Fruit fly (Drosophila melanogaster) whole organism, pupa: ENCODE results near the gene CG6398.

Experiments used
- CG10348 ChIP-seq: fragments of 200-800 bp; sonication (Bioruptor generic); IDR thresholded peaks from 2 replicates; pipeline ENCODE4 v1.3.6; 2022; ENCODE audit warnings: missing biosample characterization, missing genetic modification characterization
- CG12605 ChIP-seq: fragments of 200-800 bp; sonication (Bioruptor generic); IDR thresholded peaks from 2 replicates; pipeline ENCODE4 v1.3.6; 2022; ENCODE audit warnings: missing biosample characterization, missing genetic modification characterization
- CG13204 ChIP-seq: fragments of 200-800 bp; sonication (Bioruptor generic); optimal IDR thresholded peaks from 2 replicates; lab custom pipeline; 2018; ENCODE audit warnings: missing biosample characterization, mild to moderate bottlenecking, missing genetic modification characterization, moderate library complexity
- CG14655 ChIP-seq: fragments of 200-800 bp; sonication (Bioruptor generic); optimal IDR thresholded peaks from 3 replicates; lab custom pipeline; 2017; ENCODE audit warnings: mild to moderate bottlenecking, missing biosample characterization, missing genetic modification reagents, missing genetic modification characterization
- CG15710 ChIP-seq: fragments of 200-800 bp; sonication (Bioruptor generic); optimal IDR thresholded peaks from 2 replicates; lab custom pipeline; 2018; ENCODE audit warnings: missing biosample characterization, mild to moderate bottlenecking, missing genetic modification characterization, moderate library complexity
- CG17806 ChIP-seq: fragments of 200-800 bp; sonication (Bioruptor generic); optimal IDR thresholded peaks from 2 replicates; lab custom pipeline; 2018; ENCODE audit warnings: missing biosample characterization, mild to moderate bottlenecking, missing genetic modification characterization, moderate library complexity
- CG32121 ChIP-seq: fragments of 200-800 bp; sonication (Bioruptor generic); IDR thresholded peaks from 2 replicates; pipeline ENCODE4 v1.3.6; 2022; ENCODE audit warnings: missing biosample characterization, missing genetic modification characterization
- CG34367 ChIP-seq: fragments of 200-800 bp; sonication (Bioruptor generic); optimal IDR thresholded peaks from 2 replicates; lab custom pipeline; 2018; ENCODE audit warnings: missing biosample characterization, mild to moderate bottlenecking, missing genetic modification characterization
- CG4496 ChIP-seq: fragments of 200-800 bp; sonication (Bioruptor generic); IDR thresholded peaks from 3 replicates; pipeline ENCODE4 v1.3.6; 2022; ENCODE audit warnings: missing biosample characterization, missing genetic modification characterization
- CG8159 ChIP-seq: fragments of 200-800 bp; sonication (Bioruptor generic); optimal IDR thresholded peaks from 3 replicates; lab custom pipeline; 2018; ENCODE audit warnings: missing biosample characterization, mild to moderate bottlenecking, missing genetic modification characterization, moderate library complexity
- CG8301 ChIP-seq: fragments of 200-800 bp; sonication (Bioruptor generic); optimal IDR thresholded peaks from 2 replicates; lab custom pipeline; 2018; ENCODE audit warnings: missing biosample characterization, mild to moderate bottlenecking, missing genetic modification characterization
- CG9948 ChIP-seq: fragments of 200-800 bp; sonication (Bioruptor generic); optimal IDR thresholded peaks from 2 replicates; lab custom pipeline; 2018; ENCODE audit warnings: missing biosample characterization, mild to moderate bottlenecking, missing genetic modification characterization, moderate library complexity
- D1 ChIP-seq: fragments of 200-800 bp; sonication (Bioruptor generic); optimal IDR thresholded peaks from 2 replicates; lab custom pipeline; 2018; ENCODE audit warnings: missing biosample characterization, mild to moderate bottlenecking, missing genetic modification characterization, moderate library complexity
- EcR ChIP-seq: fragments of 200-800 bp; sonication (Bioruptor generic); optimal IDR thresholded peaks from 3 replicates; lab custom pipeline; 2019; ENCODE audit warnings: missing biosample characterization, missing genetic modification characterization, mild to moderate bottlenecking, moderate library complexity, missing genetic modification reagents
- Ets98B ChIP-seq: fragments of 200-800 bp; sonication (Bioruptor generic); IDR thresholded peaks from 2 replicates; pipeline ENCODE4 v1.3.6; 2022; ENCODE audit warnings: missing biosample characterization, missing genetic modification characterization
- Pif1A ChIP-seq: fragments of 200-800 bp; sonication (Bioruptor generic); optimal IDR thresholded peaks from 3 replicates; lab custom pipeline; 2016; ENCODE audit warnings: missing biosample characterization, missing genetic modification characterization
- Pif1B ChIP-seq: fragments of 200-800 bp; sonication (Bioruptor generic); optimal IDR thresholded peaks from 3 replicates; lab custom pipeline; 2016; ENCODE audit warnings: missing biosample characterization, missing genetic modification characterization
- Snoo ChIP-seq: fragments of 200-800 bp; sonication (Bioruptor generic); optimal IDR thresholded peaks from 3 replicates; lab custom pipeline; 2017; ENCODE audit warnings: missing biosample characterization, mild to moderate bottlenecking, missing genetic modification characterization, inconsistent platforms
- fd96Ca ChIP-seq: fragments of 200-800 bp; sonication (Bioruptor generic); IDR thresholded peaks from 3 replicates; pipeline ENCODE4 v1.3.6; 2022; ENCODE audit warnings: missing biosample characterization, missing genetic modification characterization
- gl ChIP-seq: fragments of 200-800 bp; sonication (Bioruptor generic); optimal IDR thresholded peaks from 2 replicates; lab custom pipeline; 2018; ENCODE audit warnings: missing biosample characterization, mild to moderate bottlenecking, missing genetic modification characterization
- rn ChIP-seq: fragments of 200-800 bp; sonication (Bioruptor generic); IDR thresholded peaks from 2 replicates; pipeline ENCODE4 v1.3.6; 2022; ENCODE audit warnings: missing biosample characterization, missing genetic modification characterization

The CG6398 gene

dm6 chrX:17799070-17799802 is 31.4 kb upstream of the CG6398 start:
- no peak for TF ChIP-seq gl (tag; lab: Kevin White, UChicago)
- TF ChIP-seq CG8301 (tag; lab: Kevin White, UChicago) = no peak
- TF ChIP-seq CG32121 (GFP tag; lab: Robert Waterston, UW) = no peak
- TF ChIP-seq D1 (tag; lab: Kevin White, UChicago) = no peak
- TF ChIP-seq Snoo = no peak
- TF ChIP-seq CG17806 = no peak
- TF ChIP-seq CG14655 (GFP tag; lab: Kevin White, UChicago) = no peak
- TF ChIP-seq CG8159 (tag; lab: Kevin White, UChicago) = no peak
- TF ChIP-seq EcR (GFP tag; lab: Kevin White, UChicago) = no peak
- TF ChIP-seq CG12605 (GFP tag; lab: Robert Waterston, UW) = no peak
- TF ChIP-seq CG10348 = no peak
- TF ChIP-seq CG15710 (tag; lab: Kevin White, UChicago) = no peak
- TF ChIP-seq fd96Ca (GFP tag; lab: Robert Waterston, UW) = no peak
- TF ChIP-seq Pif1A (GFP tag; lab: Kevin White, UChicago) = no peak

- TF ChIP-seq EcR (GFP tag; lab: Kevin White, UChicago) = no peak
- no peak for TF ChIP-seq CG10348
- TF ChIP-seq rn (GFP tag; lab: Robert Waterston, UW) = no peak
- no peak for TF ChIP-seq CG4496 (GFP tag; lab: Robert Waterston, UW)
- TF ChIP-seq CG15710 (tag; lab: Kevin White, UChicago) = no peak
- TF ChIP-seq D1 (tag; lab: Kevin White, UChicago) = no peak
- TF ChIP-seq CG14655 (GFP tag; lab: Kevin White, UChicago) = no peak
- no peak for TF ChIP-seq gl (tag; lab: Kevin White, UChicago)
Observed at dm6 chrX:17799803-17800151, 30.9 kb upstream of the CG6398 start.

DNA sequence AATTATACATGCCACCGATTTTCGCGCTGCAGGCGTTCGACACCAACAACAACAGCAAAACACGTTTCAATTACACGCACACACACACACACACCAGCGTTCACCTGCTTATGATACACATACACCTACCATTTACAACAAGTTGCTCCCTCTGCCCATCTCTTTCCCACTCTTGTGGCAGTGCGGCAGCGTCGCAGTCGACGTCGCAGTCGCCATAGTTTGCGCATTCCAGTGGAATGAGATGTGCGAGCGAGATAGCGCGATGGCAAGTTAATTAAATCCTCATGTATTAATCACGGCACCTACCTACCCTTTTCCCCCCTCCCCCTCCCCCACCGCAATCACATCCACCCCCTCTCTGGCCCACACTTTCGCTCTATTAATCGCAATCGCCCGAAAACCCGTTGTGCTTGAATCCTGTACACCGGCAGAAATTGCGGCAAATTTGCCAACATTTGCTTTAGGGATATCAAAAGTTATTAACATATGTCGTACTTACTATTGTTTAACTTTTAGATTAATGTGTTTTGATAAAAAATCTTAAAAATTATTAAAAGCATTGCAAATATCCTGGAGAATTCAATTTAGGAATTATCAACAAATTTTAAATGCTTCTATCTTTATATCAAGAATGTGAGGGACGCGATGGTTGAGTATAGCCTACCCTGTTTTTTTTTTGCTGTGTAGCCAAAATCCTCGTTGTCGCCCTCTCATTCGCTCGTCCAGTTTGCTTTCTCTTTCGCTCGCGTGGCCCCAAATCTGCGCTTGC is 28.1 kb upstream of the CG6398 start:
- TF ChIP-seq fd96Ca (GFP tag; lab: Robert Waterston, UW) (no peak), CG12605 (GFP tag; lab: Robert Waterston, UW) (no peak), D1 (tag; lab: Kevin White, UChicago) (peak; percentile 54), CG34367 (peak; percentile 64), CG17806 (peak; percentile 66), CG4496 (GFP tag; lab: Robert Waterston, UW) (0 out of 3 replicates have a peak, but pooled peaks have one; percentile 13), CG32121 (GFP tag; lab: Robert Waterston, UW) (no peak), gl (tag; lab: Kevin White, UChicago) (no peak), CG15710 (tag; lab: Kevin White, UChicago) (peak; percentile 80), CG14655 (GFP tag; lab: Kevin White, UChicago) (peak; percentile 78), CG13204 (no peak), CG9948 (tag; lab: Kevin White, UChicago) (peak; percentile 79), CG10348 (no peak), Ets98B (no peak), CG8159 (tag; lab: Kevin White, UChicago) (peak; percentile 85), rn (GFP tag; lab: Robert Waterston, UW) (0 out of 2 replicates have a peak, but pooled peaks have one; percentile 12), Snoo (peak; percentile 75), Pif1A (GFP tag; lab: Kevin White, UChicago) (peak; percentile 67), CG8301 (tag; lab: Kevin White, UChicago) (peak; percentile 70), EcR (GFP tag; lab: Kevin White, UChicago) (no peak), Pif1B (peak; percentile 53)

DNA sequence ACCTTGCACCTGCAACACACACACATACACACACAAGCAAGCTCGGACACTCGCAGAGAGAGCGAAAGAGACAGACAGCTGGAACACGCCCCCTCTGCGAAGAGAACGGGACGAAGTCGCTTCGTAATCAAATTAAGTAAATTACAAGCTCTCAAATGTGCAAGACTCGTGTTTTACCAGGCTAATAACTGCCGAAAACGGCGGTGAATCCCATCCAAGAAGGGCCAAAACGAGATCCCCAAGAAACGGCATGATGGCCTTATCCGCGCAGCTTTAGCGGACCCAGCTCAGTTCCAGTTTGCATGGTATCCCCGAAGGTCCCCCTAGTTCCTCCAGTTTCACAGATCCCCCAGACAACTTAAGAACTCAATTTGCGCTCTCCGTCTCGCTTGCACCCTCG is 26.6 kb upstream of the CG6398 start:
- TF ChIP-seq gl (tag; lab: Kevin White, UChicago) (no peak), EcR (GFP tag; lab: Kevin White, UChicago) (no peak), CG8301 (tag; lab: Kevin White, UChicago) (no peak), rn (GFP tag; lab: Robert Waterston, UW) (no peak), CG32121 (GFP tag; lab: Robert Waterston, UW) (no peak), Pif1B (no peak), CG17806 (no peak), CG34367 (no peak), Pif1A (GFP tag; lab: Kevin White, UChicago) (no peak), fd96Ca (GFP tag; lab: Robert Waterston, UW) (no peak), CG9948 (tag; lab: Kevin White, UChicago) (no peak), CG8159 (tag; lab: Kevin White, UChicago) (no peak), CG15710 (tag; lab: Kevin White, UChicago) (no peak), CG12605 (GFP tag; lab: Robert Waterston, UW) (no peak), Ets98B (no peak)

dm6 chrX:17806335-17806734 is 24.3 kb upstream of the CG6398 start:
- peak; percentile 60 for TF ChIP-seq CG13204
- TF ChIP-seq CG9948 (tag; lab: Kevin White, UChicago) = peak; percentile 23
- TF ChIP-seq fd96Ca (GFP tag; lab: Robert Waterston, UW) = no peak
- 0 out of 3 replicates have a peak, but pooled peaks have one; percentile 16 for TF ChIP-seq CG4496 (GFP tag; lab: Robert Waterston, UW)
- peak; percentile 40 for TF ChIP-seq CG34367
- TF ChIP-seq Pif1B = peak; percentile 34
- TF ChIP-seq CG10348 = no peak
- peak; percentile 39 for TF ChIP-seq Pif1A (GFP tag; lab: Kevin White, UChicago)
- TF ChIP-seq rn (GFP tag; lab: Robert Waterston, UW) = no peak
- TF ChIP-seq CG12605 (GFP tag; lab: Robert Waterston, UW) = peak; percentile 68
- peak; percentile 41 for TF ChIP-seq CG8159 (tag; lab: Kevin White, UChicago)
- peak; percentile 30 for TF ChIP-seq CG17806
- TF ChIP-seq CG15710 (tag; lab: Kevin White, UChicago) = peak; percentile 48
- peak; percentile 41 for TF ChIP-seq gl (tag; lab: Kevin White, UChicago)
- no peak for TF ChIP-seq CG14655 (GFP tag; lab: Kevin White, UChicago)
- TF ChIP-seq EcR (GFP tag; lab: Kevin White, UChicago) = no peak
